Fruit fly (Drosophila melanogaster) Kc167 (cell line): ENCODE measurements around the gene UQCR-14.

Experiments
- Myc ChIP-seq: fragments of >200 bp; optimal IDR thresholded peaks from 2 replicates; lab custom pipeline; 2017; ENCODE audit warnings: missing external identifiers
- Sin3A ChIP-seq: fragments of >200 bp; optimal IDR thresholded peaks from 2 replicates; lab custom pipeline; 2018; ENCODE audit warnings: missing external identifiers
- h ChIP-seq: fragments of >200 bp; optimal IDR thresholded peaks from 3 replicates; lab custom pipeline; 2018; ENCODE audit warnings: missing external identifiers
- psq ChIP-seq: fragments of >200 bp; optimal IDR thresholded peaks from 2 replicates; lab custom pipeline; 2017; ENCODE audit warnings: missing external identifiers
- ttk ChIP-seq: sonication (Bioruptor generic); optimal IDR thresholded peaks from 2 replicates; lab custom pipeline; 2017; ENCODE audit warnings: missing external identifiers

- TF ChIP-seq Myc (lab: Kevin White, UChicago) (no peak), h (no peak), ttk (no peak), psq (lab: Kevin White, UChicago) (no peak), Sin3A (lab: Kevin White, UChicago) (no peak)
Observed at dm6 chrX:16270795-16271194, 15.3 kb upstream of the UQCR-14 start, which contains the start of gene Mfe2.
